Worm (Caenorhabditis elegans) whole organism, young adult: ENCODE results near the gene tbc-10.
"Not testable (repeated sequence)": the region's sequence is repeated elsewhere in the genome, so short reads cannot be mapped to it uniquely, and the experiment has no call there.

Experiments
- B0261.1 ChIP-seq: sonication (generic microtip); optimal IDR thresholded peaks from 2 replicates; lab custom pipeline; 2016; ENCODE audit warnings: mild to moderate bottlenecking, missing genetic modification characterization, moderate library complexity, missing compliant biosample characterization
- C17E4.6 ChIP-seq: fragments of 200-800 bp; sonication (Bioruptor generic); IDR thresholded peaks from 2 replicates; pipeline ENCODE4 v1.3.6; 2022; ENCODE audit warnings: missing genetic modification reagents, missing genetic modification characterization, missing compliant biosample characterization
- D2030.7 ChIP-seq: fragments of 200-800 bp; sonication (Bioruptor generic); IDR thresholded peaks from 2 replicates; pipeline ENCODE4 v1.3.6; 2022; ENCODE audit warnings: missing genetic modification reagents, missing genetic modification characterization, missing compliant biosample characterization
- F57C9.4 ChIP-seq: sonication (generic microtip); optimal IDR thresholded peaks from 2 replicates; lab custom pipeline; 2017; ENCODE audit warnings: mild to moderate bottlenecking, missing genetic modification characterization, missing compliant biosample characterization
- Y79H2A.3 ChIP-seq: fragments of 200-800 bp; sonication (Bioruptor generic); conservative IDR thresholded peaks from 2 replicates; pipeline ENCODE4 v1.3.6; 2022; ENCODE audit warnings: missing genetic modification reagents, missing genetic modification characterization, missing compliant biosample characterization
- ama-1 ChIP-seq, 3 experiments: fragments of 150-350 bp in 1 of 3; sonication (generic microtip) in 2 of 3; optimal IDR thresholded peaks; 2 replicates each; lab custom pipeline; 2014 to 2018; ENCODE audit warnings: missing biosample characterization in 2 of 3, missing genetic modification characterization in 2 of 3, missing genetic modification reagents in 2 of 3
- attf-5 ChIP-seq: fragments of 200-800 bp; sonication (Bioruptor generic); optimal IDR thresholded peaks from 2 replicates; lab custom pipeline; 2018; ENCODE audit warnings: mild to moderate bottlenecking, missing genetic modification characterization, missing compliant biosample characterization
- cebp-1 ChIP-seq, 2 experiments: fragments of 200-800 bp in 1 of 2; sonication (Bioruptor generic) in 1 of 2; sonication (generic microtip) in 1 of 2; IDR thresholded peaks in 1 of 2; optimal IDR thresholded peaks in 1 of 2; 2 replicates each; pipeline versions ENCODE4 v1.3.6 to Lab custom; 2017 to 2022; ENCODE audit warnings: missing compliant biosample characterization in 2 of 2, missing genetic modification characterization in 2 of 2, mild to moderate bottlenecking in 1 of 2, missing genetic modification reagents in 1 of 2, moderate library complexity in 1 of 2
- ceh-79 ChIP-seq: sonication (generic microtip); optimal IDR thresholded peaks from 2 replicates; lab custom pipeline; 2017; ENCODE audit warnings: mild to moderate bottlenecking, missing genetic modification characterization, missing compliant biosample characterization
- dox-1 ChIP-seq: fragments of 200-800 bp; sonication (Bioruptor generic); IDR thresholded peaks from 2 replicates; pipeline ENCODE4 v1.3.6; 2022; ENCODE audit warnings: missing genetic modification reagents, missing genetic modification characterization, missing compliant biosample characterization
- dpff-1 ChIP-seq: sonication (generic microtip); optimal IDR thresholded peaks from 2 replicates; lab custom pipeline; 2017; ENCODE audit warnings: mild to moderate bottlenecking, missing genetic modification characterization, missing compliant biosample characterization
- egrh-3 ChIP-seq: fragments of 200-800 bp; sonication (Bioruptor generic); IDR thresholded peaks from 2 replicates; pipeline ENCODE4 v1.3.6; 2022; ENCODE audit warnings: missing genetic modification reagents, missing genetic modification characterization, missing compliant biosample characterization
- lin-26 ChIP-seq: fragments of 200-800 bp; sonication (Bioruptor generic); IDR thresholded peaks from 2 replicates; pipeline ENCODE4 v1.3.6; 2022; ENCODE audit warnings: missing genetic modification reagents, missing genetic modification characterization, missing compliant biosample characterization
- lsl-1 ChIP-seq: fragments of 200-800 bp; sonication (Bioruptor generic); optimal IDR thresholded peaks from 2 replicates; lab custom pipeline; 2018; ENCODE audit warnings: mild to moderate bottlenecking, missing genetic modification characterization, moderate library complexity, missing compliant biosample characterization
- nfya-2 ChIP-seq: fragments of 200-800 bp; sonication (Bioruptor generic); IDR thresholded peaks from 2 replicates; pipeline ENCODE4 v1.3.6; 2022; ENCODE audit warnings: missing genetic modification reagents, missing genetic modification characterization, missing compliant biosample characterization
- nhr-179 ChIP-seq: sonication (generic microtip); optimal IDR thresholded peaks from 2 replicates; lab custom pipeline; 2016; ENCODE audit warnings: mild to moderate bottlenecking, missing genetic modification characterization, missing compliant biosample characterization
- nhr-27 ChIP-seq: fragments of 200-800 bp; sonication (Bioruptor generic); optimal IDR thresholded peaks from 2 replicates; lab custom pipeline; 2018; ENCODE audit warnings: mild to moderate bottlenecking, missing genetic modification characterization, moderate library complexity, missing compliant biosample characterization
- pha-4 ChIP-seq: fragments of 150-350 bp; sonication (generic microtip); optimal IDR thresholded peaks from 2 replicates; lab custom pipeline; 2014; ENCODE audit warnings: missing biosample characterization, missing genetic modification reagents, missing genetic modification characterization
- rpc-1 ChIP-seq, 2 experiments: fragments of 150-350 bp in 1 of 2; sonication (generic microtip) in 1 of 2; optimal IDR thresholded peaks; 2 replicates each; lab custom pipeline; 2014 to 2018; ENCODE audit warnings: missing biosample characterization in 1 of 2, missing genetic modification characterization in 1 of 2, missing genetic modification reagents in 1 of 2, missing genotype in 1 of 2
- sdz-38 ChIP-seq: sonication (generic microtip); optimal IDR thresholded peaks from 2 replicates; lab custom pipeline; 2016; ENCODE audit warnings: missing genotype, missing genetic modification characterization, missing compliant biosample characterization
- tbp1 ChIP-seq: fragments of 200-800 bp; sonication (Bioruptor generic); optimal IDR thresholded peaks from 2 replicates; lab custom pipeline; 2018; ENCODE audit warnings: mild to moderate bottlenecking, missing genetic modification characterization, missing compliant biosample characterization
- unc-62 ChIP-seq: fragments of 150-350 bp; optimal IDR thresholded peaks from 2 replicates; lab custom pipeline; 2014; ENCODE audit warnings: missing biosample characterization, missing genetic modification reagents, missing genetic modification characterization
- zfh-2 ChIP-seq: fragments of 200-800 bp; sonication (Bioruptor generic); conservative IDR thresholded peaks from 2 replicates; pipeline ENCODE4 v1.3.6; 2022; ENCODE audit warnings: missing genetic modification reagents, missing genetic modification characterization, missing compliant biosample characterization

The tbc-10 gene

DNA sequence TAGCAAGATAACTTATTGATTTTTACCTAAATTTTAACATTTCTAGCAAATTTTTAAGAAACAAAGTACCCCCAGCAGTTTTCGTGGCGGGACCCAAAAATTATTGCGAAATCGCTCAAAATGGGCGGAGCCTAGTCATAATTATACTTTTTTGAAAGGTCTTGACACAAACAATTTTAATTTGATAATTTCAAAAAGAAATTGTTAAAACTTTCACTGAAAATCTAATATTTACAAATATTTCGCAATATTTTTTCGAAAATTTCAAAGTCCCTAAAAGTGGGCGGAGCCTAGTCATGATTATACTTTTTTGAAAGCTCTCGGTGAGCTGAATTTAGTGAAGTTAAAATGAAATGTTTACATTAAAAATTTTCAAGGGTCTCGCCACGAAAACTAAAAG lies 21.4 kb downstream of the tbc-10 start:
- TF ChIP-seq unc-62 (no peak), cebp-1 (GFP tag; IDR thresholded peaks at IDR 0.05; lab: Robert Waterston, UW) (peak; percentile 57; the same call in 1 of the 2 replicates), cebp-1 (tag; optimal IDR thresholded peaks at IDR 0.05; lab: Kevin White, UChicago) (peak; percentile 92)

- not testable (repeated sequence) for TF ChIP-seq rpc-1 (optimal IDR thresholded peaks at IDR 0.05; lab: Kevin White, UChicago)
- TF ChIP-seq rpc-1 (tag; optimal IDR thresholded peaks at IDR 0.05; lab: Kevin White, UChicago), result peak; percentile 47
- TF ChIP-seq egrh-3 (GFP tag; lab: Robert Waterston, UW), result peak; percentile 72
- peak; percentile 62 for TF ChIP-seq tbp1 (GFP tag; lab: Kevin White, UChicago)
These were observed 23.1 kb downstream of the tbc-10 start for ce11 chrIII:1006206-1006605.

DNA sequence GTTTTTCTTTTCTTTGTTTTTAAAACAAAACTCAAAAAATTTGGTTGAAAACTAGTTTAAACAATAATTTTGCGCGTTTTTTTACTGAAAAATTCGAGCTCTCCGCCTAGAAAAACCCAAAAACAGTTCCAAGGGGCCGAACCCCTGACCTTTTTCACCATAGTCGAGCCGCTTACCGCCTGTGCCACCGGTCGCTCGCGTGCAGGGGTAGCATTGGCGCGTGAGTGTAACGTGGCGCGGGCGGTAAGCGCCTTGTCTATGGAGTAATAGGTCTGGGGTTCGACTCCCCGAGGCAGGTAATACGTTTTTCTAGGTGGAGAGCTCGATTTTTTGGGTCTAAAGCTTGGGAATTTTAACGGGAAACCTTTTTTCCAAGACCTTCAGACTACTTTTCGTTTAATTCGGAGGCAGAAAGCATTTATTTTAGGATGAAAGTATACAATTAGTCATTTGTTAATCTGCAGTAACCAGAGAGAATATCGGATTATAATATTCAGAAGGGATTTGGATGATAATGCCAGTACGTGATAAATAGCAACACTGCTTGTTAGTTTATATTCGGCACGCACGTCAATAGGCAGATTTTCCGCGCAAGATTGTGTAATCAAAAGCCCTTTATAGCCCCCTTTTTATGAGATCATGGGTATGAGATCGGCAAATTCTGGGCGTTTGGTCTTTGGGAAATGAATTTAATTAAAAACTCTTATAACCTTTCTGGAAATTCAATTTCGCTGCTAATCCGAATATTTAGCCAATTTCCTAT lies 24.3 kb downstream of the tbc-10 start:
- TF ChIP-seq sdz-38 (tag; lab: Kevin White, UChicago), result no peak
- no peak for TF ChIP-seq rpc-1 (optimal IDR thresholded peaks at IDR 0.05; lab: Kevin White, UChicago)
- TF ChIP-seq rpc-1 (tag; optimal IDR thresholded peaks at IDR 0.05; lab: Kevin White, UChicago), result peak; percentile 40
- peak; percentile 39; the same call in 1 of the 2 replicates for TF ChIP-seq D2030.7 (GFP tag; lab: Robert Waterston, UW)
- 0 out of 2 replicates have a peak, but pooled peaks have one; percentile 46 for TF ChIP-seq zfh-2 (GFP tag; lab: Robert Waterston, UW)
- peak; percentile 5 for TF ChIP-seq lsl-1 (GFP tag; lab: Kevin White, UChicago)
- no peak for TF ChIP-seq attf-5
- TF ChIP-seq tbp1 (GFP tag; lab: Kevin White, UChicago), result peak; percentile 72
- TF ChIP-seq, all 124 proteins: peak for 5

ce11 chrIII:1008091-1008490 lies 25.0 kb downstream of the tbc-10 start, which contains the start of gene clc-27:
Gene clc-27, plus strand, starts transcription at chrIII:1008391.
- TF ChIP-seq dpff-1 (tag; lab: Kevin White, UChicago), result no peak
- no peak for TF ChIP-seq nhr-179
- TF ChIP-seq lin-26, result no peak
- no peak for TF ChIP-seq ama-1 (optimal IDR thresholded peaks at IDR 0.05; lab: Kevin White, UChicago)
- no peak for TF ChIP-seq ama-1 (GFP tag; optimal IDR thresholded peaks at IDR 0.05; lab: Kevin White, UChicago)
- no peak for TF ChIP-seq rpc-1 (optimal IDR thresholded peaks at IDR 0.05; lab: Kevin White, UChicago)
- TF ChIP-seq rpc-1 (tag; optimal IDR thresholded peaks at IDR 0.05; lab: Kevin White, UChicago), result no peak
- TF ChIP-seq nhr-27, result no peak
- TF ChIP-seq nfya-2 (GFP tag; lab: Robert Waterston, UW), result no peak

- 0 out of 2 replicates have a peak, but pooled peaks have one; percentile 16 for TF ChIP-seq zfh-2 (GFP tag; lab: Robert Waterston, UW)
- TF ChIP-seq rpc-1 (optimal IDR thresholded peaks at IDR 0.05; lab: Kevin White, UChicago), result not testable (repeated sequence)
- peak; percentile 22 for TF ChIP-seq rpc-1 (tag; optimal IDR thresholded peaks at IDR 0.05; lab: Kevin White, UChicago)
- TF ChIP-seq Y79H2A.3 (GFP tag; lab: Robert Waterston, UW), result 0 out of 2 replicates have a peak, but pooled peaks have one; percentile 22
- TF ChIP-seq lin-26, result 0 out of 2 replicates have a peak, but pooled peaks have one; percentile 52
- peak; percentile 38; the same call in 1 of the 2 replicates for TF ChIP-seq egrh-3 (GFP tag; lab: Robert Waterston, UW)
- peak; percentile 26 for TF ChIP-seq tbp1 (GFP tag; lab: Kevin White, UChicago)
These were observed 26.0 kb downstream of the tbc-10 start for ce11 chrIII:1009034-1009433.

DNA sequence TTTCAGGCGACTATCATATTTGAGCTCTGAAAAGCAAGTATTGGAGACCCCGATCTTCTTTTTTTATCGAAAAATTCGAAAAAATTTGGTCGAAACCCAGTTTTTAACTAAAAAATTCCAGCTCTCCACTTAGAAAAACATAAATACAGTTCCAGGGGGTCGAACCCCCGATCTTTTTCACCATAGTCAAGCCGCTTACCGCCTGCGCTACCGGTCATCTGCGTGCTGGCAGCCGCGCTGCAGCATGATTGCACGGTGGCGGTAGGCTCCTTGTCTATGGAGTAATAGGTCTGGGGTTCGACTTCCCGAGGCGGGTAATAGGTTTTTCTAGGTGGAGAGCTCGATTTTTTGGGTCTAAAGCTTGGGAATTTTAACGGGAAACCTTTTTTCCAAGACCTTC lies 26.7 kb downstream of the tbc-10 start, which contains the start of gene clc-24:
TSS of gene clc-24 (plus strand) at position 263 of the 400 bp plus-strand sequence.
- peak; percentile 80 for TF ChIP-seq tbp1 (GFP tag; lab: Kevin White, UChicago)
- peak; percentile 26; the same call in 1 of the 2 replicates for TF ChIP-seq egrh-3 (GFP tag; lab: Robert Waterston, UW)
- peak; percentile 50 for TF ChIP-seq zfh-2 (GFP tag; lab: Robert Waterston, UW)
- TF ChIP-seq pha-4 (tag; lab: Kevin White, UChicago), result no peak
- peak; percentile 5 for TF ChIP-seq B0261.1 (tag; lab: Kevin White, UChicago)
- peak; percentile 3 for TF ChIP-seq rpc-1 (optimal IDR thresholded peaks at IDR 0.05; lab: Kevin White, UChicago)
- TF ChIP-seq rpc-1 (tag; optimal IDR thresholded peaks at IDR 0.05; lab: Kevin White, UChicago), result peak; percentile 58

ce11 chrIII:1016080-1016479 lies 33.0 kb downstream of the tbc-10 start, which contains the start of gene Y34F4.3:
Gene Y34F4.3, minus strand, starts transcription at chrIII:1016180.
- no peak for TF ChIP-seq ceh-79 (tag; lab: Kevin White, UChicago)
- no peak for TF ChIP-seq C17E4.6 (GFP tag; lab: Robert Waterston, UW)
- no peak for TF ChIP-seq F57C9.4 (tag; lab: Kevin White, UChicago)
- no peak for TF ChIP-seq dox-1 (GFP tag; lab: Robert Waterston, UW)
- TF ChIP-seq, all 124 proteins: peak for 0
